Worm (Caenorhabditis elegans) whole organism, L3 larva: ENCODE measurements around the gene tag-329.
A peak's percentile ranks its signal among the peaks of the same experiment; 100 is the strongest.

Experiments used
- R02D3.7 ChIP-seq: fragments of 150-350 bp; optimal IDR thresholded peaks from 2 replicates; lab custom pipeline; 2014; ENCODE audit warnings: missing biosample characterization, missing genetic modification characterization
- ZK546.5 ChIP-seq: sonication (generic microtip); optimal IDR thresholded peaks from 2 replicates; lab custom pipeline; 2017; ENCODE audit warnings: missing biosample characterization, missing genetic modification characterization
- aly-2 ChIP-seq: fragments of 150-350 bp; optimal IDR thresholded peaks from 2 replicates; lab custom pipeline; 2014; ENCODE audit warnings: missing biosample characterization, missing genetic modification characterization
- ama-1 ChIP-seq: fragments of 150-350 bp; optimal IDR thresholded peaks from 2 replicates; lab custom pipeline; 2018
- ceh-16 ChIP-seq: sonication (generic microtip); optimal IDR thresholded peaks from 2 replicates; lab custom pipeline; 2017; ENCODE audit warnings: missing biosample characterization, missing genetic modification characterization
- ceh-28 ChIP-seq: fragments of 150-350 bp; optimal IDR thresholded peaks from 2 replicates; lab custom pipeline; 2014; ENCODE audit warnings: missing biosample characterization, missing genetic modification reagents, missing genetic modification characterization
- ceh-82 ChIP-seq: fragments of 150-350 bp; optimal IDR thresholded peaks from 2 replicates; lab custom pipeline; 2014; ENCODE audit warnings: missing biosample characterization, missing genetic modification characterization
- ceh-9 ChIP-seq: sonication (generic microtip); optimal IDR thresholded peaks from 2 replicates; lab custom pipeline; 2018; ENCODE audit warnings: missing biosample characterization, missing genetic modification characterization
- daf-12 ChIP-seq: fragments of 150-350 bp; optimal IDR thresholded peaks from 2 replicates; lab custom pipeline; 2014; ENCODE audit warnings: missing biosample characterization, missing genetic modification reagents, missing genetic modification characterization
- egl-27 ChIP-seq: sonication (generic microtip); optimal IDR thresholded peaks from 4 replicates; lab custom pipeline; 2017; ENCODE audit warnings: missing biosample characterization, missing genetic modification reagents, missing genetic modification characterization
- egl-5 ChIP-seq: fragments of 150-350 bp; optimal IDR thresholded peaks from 2 replicates; lab custom pipeline; 2017; ENCODE audit warnings: missing biosample characterization, missing genetic modification reagents, missing genetic modification characterization, inconsistent platforms
- elt-1 ChIP-seq: fragments of 150-350 bp; optimal IDR thresholded peaks from 2 replicates; lab custom pipeline; 2014; ENCODE audit warnings: missing biosample characterization, missing genetic modification characterization
- elt-2 ChIP-seq: sonication (generic microtip); optimal IDR thresholded peaks from 2 replicates; lab custom pipeline; 2016; ENCODE audit warnings: missing genetic modification reagents, mild to moderate bottlenecking, missing genetic modification characterization, missing compliant biosample characterization
- elt-3 ChIP-seq, 3 experiments: fragments of 150-350 bp in 1 of 3; sonication (generic microtip) in 2 of 3; optimal IDR thresholded peaks; 2 replicates in 2 of 3; 4 replicates in 1 of 3; lab custom pipeline; 2014 to 2017; ENCODE audit warnings: missing biosample characterization in 3 of 3, missing genetic modification characterization in 3 of 3
- eor-1 ChIP-seq, 2 experiments: fragments of 150-350 bp; optimal IDR thresholded peaks; 2 replicates each; lab custom pipeline; 2014 to 2018; ENCODE audit warnings: missing biosample characterization in 2 of 2, missing genetic modification characterization in 2 of 2
- fkh-10 ChIP-seq: sonication (generic microtip); optimal IDR thresholded peaks from 2 replicates; lab custom pipeline; 2017; ENCODE audit warnings: missing biosample characterization, missing genetic modification reagents, missing genetic modification characterization
- fkh-2 ChIP-seq: fragments of 150-350 bp; optimal IDR thresholded peaks from 2 replicates; lab custom pipeline; 2014; ENCODE audit warnings: missing biosample characterization, missing genetic modification reagents, missing genetic modification characterization
- fos-1 ChIP-seq: fragments of 150-350 bp; optimal IDR thresholded peaks from 2 replicates; lab custom pipeline; 2014; ENCODE audit warnings: missing biosample characterization, missing genetic modification characterization
- hmg-11 ChIP-seq: sonication (generic microtip); optimal IDR thresholded peaks from 2 replicates; lab custom pipeline; 2016; ENCODE audit warnings: missing genetic modification characterization, missing compliant biosample characterization
- jun-1 ChIP-seq: fragments of 150-350 bp; optimal IDR thresholded peaks from 2 replicates; lab custom pipeline; 2014; ENCODE audit warnings: missing biosample characterization, missing genetic modification reagents, missing genetic modification characterization
- lin-15B ChIP-seq: fragments of 150-350 bp; optimal IDR thresholded peaks from 2 replicates; lab custom pipeline; 2014; ENCODE audit warnings: missing biosample characterization, missing genetic modification characterization
- lin-39 ChIP-seq: fragments of 150-350 bp; optimal IDR thresholded peaks from 2 replicates; lab custom pipeline; 2018; ENCODE audit warnings: missing biosample characterization, missing genetic modification reagents, missing genetic modification characterization
- lsy-12 ChIP-seq: sonication (generic microtip); optimal IDR thresholded peaks from 2 replicates; lab custom pipeline; 2016; ENCODE audit warnings: mild to moderate bottlenecking, missing genetic modification characterization, missing compliant biosample characterization
- mdl-1 ChIP-seq: fragments of 150-350 bp; optimal IDR thresholded peaks from 2 replicates; lab custom pipeline; 2014; ENCODE audit warnings: missing biosample characterization, missing genetic modification characterization
- mml-1 ChIP-seq: fragments of 150-350 bp; sonication (generic microtip); optimal IDR thresholded peaks from 3 replicates; lab custom pipeline; 2014; ENCODE audit warnings: missing biosample characterization, missing genetic modification characterization
- nfya-1 ChIP-seq: sonication (generic microtip); optimal IDR thresholded peaks from 2 replicates; lab custom pipeline; 2017; ENCODE audit warnings: missing genetic modification characterization, mild to moderate bottlenecking, missing compliant biosample characterization, antibody characterized with exemption, moderate library complexity; ENCODE audit not compliant: insufficient read depth
- nhr-12 ChIP-seq: fragments of 150-350 bp; optimal IDR thresholded peaks from 2 replicates; lab custom pipeline; 2014; ENCODE audit warnings: missing biosample characterization, missing genetic modification characterization
- nhr-23 ChIP-seq: fragments of 150-350 bp; optimal IDR thresholded peaks from 2 replicates; lab custom pipeline; 2014; ENCODE audit warnings: missing biosample characterization, missing genetic modification reagents, missing genetic modification characterization
- nhr-237 ChIP-seq: fragments of 150-350 bp; optimal IDR thresholded peaks from 2 replicates; lab custom pipeline; 2014; ENCODE audit warnings: missing biosample characterization, missing genetic modification characterization
- nhr-25 ChIP-seq: sonication (generic microtip); optimal IDR thresholded peaks from 2 replicates; lab custom pipeline; 2017; ENCODE audit warnings: missing biosample characterization, missing genetic modification characterization
- nhr-28 ChIP-seq: fragments of 150-350 bp; optimal IDR thresholded peaks from 2 replicates; lab custom pipeline; 2014; ENCODE audit warnings: missing biosample characterization, missing genetic modification characterization
- nhr-43 ChIP-seq: sonication (generic microtip); optimal IDR thresholded peaks from 2 replicates; lab custom pipeline; 2016; ENCODE audit warnings: mild to moderate bottlenecking, missing genetic modification characterization, missing compliant biosample characterization; ENCODE audit not compliant: poor library complexity, severe bottlenecking
- nhr-76 ChIP-seq: fragments of 150-350 bp; sonication (generic microtip); optimal IDR thresholded peaks from 5 replicates; lab custom pipeline; 2014; ENCODE audit warnings: missing biosample characterization, missing genetic modification characterization
- nhr-77 ChIP-seq: fragments of 150-350 bp; optimal IDR thresholded peaks from 2 replicates; lab custom pipeline; 2014; ENCODE audit warnings: missing biosample characterization, missing genetic modification characterization
- pha-4 ChIP-seq: fragments of 150-350 bp; optimal IDR thresholded peaks from 2 replicates; lab custom pipeline; 2014; ENCODE audit warnings: missing biosample characterization, missing genetic modification reagents, missing genetic modification characterization
- pqm-1 ChIP-seq: fragments of 150-350 bp; optimal IDR thresholded peaks from 2 replicates; lab custom pipeline; 2017; ENCODE audit warnings: missing biosample characterization, missing genetic modification characterization, inconsistent platforms
- sea-2 ChIP-seq: fragments of 150-350 bp; sonication (generic microtip); optimal IDR thresholded peaks from 4 replicates; lab custom pipeline; 2014; ENCODE audit warnings: missing biosample characterization, missing genetic modification reagents, missing genetic modification characterization
- skn-1 ChIP-seq: fragments of 150-350 bp; optimal IDR thresholded peaks from 2 replicates; lab custom pipeline; 2014; ENCODE audit warnings: missing biosample characterization, missing genetic modification characterization
- snpc-4 ChIP-seq: fragments of 150-350 bp; optimal IDR thresholded peaks from 2 replicates; lab custom pipeline; 2014; ENCODE audit warnings: missing biosample characterization, missing genetic modification characterization
- tbx-2 ChIP-seq: sonication (generic microtip); optimal IDR thresholded peaks from 2 replicates; lab custom pipeline; 2016; ENCODE audit warnings: mild to moderate bottlenecking, missing genetic modification characterization, missing compliant biosample characterization
- unc-39 ChIP-seq: sonication (generic microtip); optimal IDR thresholded peaks from 4 replicates; lab custom pipeline; 2017; ENCODE audit warnings: missing biosample characterization, missing genetic modification characterization
- zag-1 ChIP-seq: fragments of 150-350 bp; optimal IDR thresholded peaks from 2 replicates; lab custom pipeline; 2014; ENCODE audit warnings: missing biosample characterization, missing genetic modification characterization
- ztf-11 ChIP-seq: fragments of 150-350 bp; optimal IDR thresholded peaks from 2 replicates; lab custom pipeline; 2014; ENCODE audit warnings: missing biosample characterization, missing genetic modification characterization
- ztf-4 ChIP-seq: fragments of 150-350 bp; optimal IDR thresholded peaks from 2 replicates; lab custom pipeline; 2014; ENCODE audit warnings: missing biosample characterization, missing genetic modification characterization

tag-329 gene

DNA sequence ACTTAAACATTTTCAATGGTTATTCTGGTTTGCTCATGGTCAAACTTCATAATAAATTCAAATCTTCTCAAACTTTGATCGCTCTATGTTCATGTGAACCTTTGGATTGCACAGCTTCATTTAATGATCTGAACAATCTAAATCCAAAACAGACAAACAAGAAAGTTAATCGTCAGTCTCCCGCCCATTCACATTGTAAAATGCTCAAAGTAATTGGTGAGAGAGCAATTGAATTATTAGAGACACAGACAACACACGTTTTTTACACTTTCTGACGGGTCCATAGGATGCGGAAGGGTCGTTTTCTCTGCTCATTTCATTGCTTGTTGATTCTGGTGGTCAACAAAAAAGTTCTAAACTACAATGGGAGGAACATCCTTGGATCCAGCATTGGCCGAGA, 38.0 kb upstream of the tag-329 start, which contains the start of gene gsnl-1:
gsnl-1 (plus strand) TSS at position 301 of the 400 bp plus-strand sequence.
- TF ChIP-seq nhr-25: no peak
- TF ChIP-seq unc-39 (tag; lab: Kevin White, UChicago): no peak
- no peak for TF ChIP-seq elt-3 (tag; optimal IDR thresholded peaks at IDR 0.05; lab: Kevin White, UChicago)
- TF ChIP-seq ama-1 (lab: Kevin White, UChicago): no peak
- no peak for TF ChIP-seq egl-27 (tag; lab: Kevin White, UChicago)
- TF ChIP-seq aly-2 (tag; lab: Kevin White, UChicago): no peak
- peak; percentile 13 for TF ChIP-seq egl-5 (tag; lab: Kevin White, UChicago)

DNA sequence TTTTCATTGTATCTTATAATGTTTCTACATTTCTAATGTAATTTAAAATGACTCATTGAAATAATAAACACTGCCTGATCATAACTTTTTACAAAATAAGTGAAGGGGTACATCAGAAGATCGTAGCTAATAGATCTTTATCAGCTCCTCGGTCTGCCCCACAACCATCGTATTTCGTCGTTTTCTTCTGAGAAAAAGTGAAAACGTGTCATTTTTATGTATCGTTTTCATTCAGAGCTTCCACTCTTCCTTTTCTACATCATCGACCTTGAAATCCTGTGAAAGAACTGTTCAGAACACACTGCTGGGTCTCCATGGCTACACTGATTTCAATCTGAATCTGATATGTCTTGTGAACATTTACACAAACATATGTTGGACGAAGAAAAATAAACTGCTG, 35.4 kb upstream of the tag-329 start:
- TF ChIP-seq fkh-2 (tag; lab: Kevin White, UChicago): no peak
- peak; percentile 62 for TF ChIP-seq elt-1 (tag; lab: Kevin White, UChicago)
- TF ChIP-seq egl-27 (tag; lab: Kevin White, UChicago): no peak
- no peak for TF ChIP-seq ama-1 (lab: Kevin White, UChicago)
- no peak for TF ChIP-seq unc-39 (tag; lab: Kevin White, UChicago)
- TF ChIP-seq nhr-25: peak; percentile 59
- no peak for TF ChIP-seq egl-5 (tag; lab: Kevin White, UChicago)

DNA sequence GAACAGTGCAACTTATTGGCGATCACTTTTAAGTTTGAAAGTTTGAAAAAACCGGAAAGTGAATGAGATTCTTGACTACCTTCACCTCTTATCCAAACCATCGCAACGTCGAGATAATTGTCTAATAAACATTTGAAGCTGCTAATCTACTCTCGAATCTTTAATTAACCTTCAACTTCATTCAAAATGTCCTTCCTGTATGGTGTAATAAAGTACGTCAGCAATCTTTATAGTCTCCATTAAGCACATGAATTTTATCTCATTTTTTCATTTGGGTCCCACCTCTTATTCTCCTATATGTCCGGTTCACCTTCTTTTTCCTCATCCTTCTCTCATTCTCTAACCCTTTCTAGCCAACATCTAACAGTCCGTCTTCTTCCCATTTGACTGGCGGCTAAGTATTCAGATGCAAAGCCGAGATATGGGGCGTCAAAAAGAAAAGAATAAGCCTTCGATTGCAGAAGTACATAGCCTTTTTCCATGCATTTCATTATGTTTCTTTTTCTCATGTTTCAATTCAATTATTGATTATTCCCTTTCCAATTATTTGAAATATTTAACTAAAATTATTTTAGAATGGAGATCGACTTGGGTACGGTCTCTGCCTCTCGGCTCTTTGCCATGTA, 33.8 kb upstream of the tag-329 start, which contains the start of gene swt-5:
swt-5 (plus strand) TSS at position 576 of the 626 bp plus-strand sequence.
- TF ChIP-seq nhr-25: peak; percentile 65
- TF ChIP-seq elt-1 (tag; lab: Kevin White, UChicago): peak; percentile 91
- TF ChIP-seq fos-1 (tag; lab: Kevin White, UChicago): no peak

DNA sequence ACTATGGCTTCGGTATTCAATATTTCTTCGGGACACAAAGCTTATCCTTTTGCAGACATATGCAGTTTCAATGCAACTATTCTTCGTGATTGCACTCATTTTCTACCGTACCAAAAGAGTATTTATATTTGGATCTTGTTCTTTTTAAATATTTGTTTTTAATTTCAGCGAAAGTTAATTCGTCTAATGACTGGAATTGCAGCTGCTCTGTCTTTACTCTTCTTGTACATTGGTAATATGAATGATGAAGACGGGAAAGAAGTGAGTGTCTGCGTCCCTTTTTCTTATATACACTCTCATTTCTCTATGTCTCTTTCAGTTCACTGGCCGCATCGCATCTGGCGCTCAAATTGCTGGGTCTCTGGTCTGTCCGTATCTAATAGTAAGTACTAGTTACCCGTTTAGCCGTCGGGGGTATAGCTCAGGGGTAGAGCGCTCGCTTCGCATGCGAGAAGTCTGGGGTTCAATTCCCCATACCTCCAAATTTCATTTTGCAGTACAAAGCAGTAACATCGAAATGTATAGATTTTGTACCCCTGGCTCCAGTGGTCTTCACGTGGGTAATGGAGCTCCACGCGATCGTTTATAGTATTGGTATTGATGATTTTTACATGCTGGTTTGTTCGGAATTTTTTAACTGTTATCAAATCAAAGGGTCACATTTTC, 31.4 kb upstream of the tag-329 start:
- no peak for TF ChIP-seq nhr-76 (tag; lab: Kevin White, UChicago)
- TF ChIP-seq nhr-237: no peak
- peak; percentile 40 for TF ChIP-seq nfya-1 (tag; lab: Kevin White, UChicago)
- TF ChIP-seq mml-1 (tag; lab: Kevin White, UChicago): no peak
- no peak for TF ChIP-seq ceh-16 (tag; lab: Kevin White, UChicago)
- peak; percentile 95 for TF ChIP-seq snpc-4 (tag; lab: Kevin White, UChicago)
- peak; percentile 33 for TF ChIP-seq elt-1 (tag; lab: Kevin White, UChicago)
- no peak for TF ChIP-seq ztf-11
- TF ChIP-seq zag-1 (tag; lab: Kevin White, UChicago): no peak
- peak; percentile 77 for TF ChIP-seq nhr-43 (tag; lab: Kevin White, UChicago)
- no peak for TF ChIP-seq sea-2 (GFP tag; lab: Kevin White, UChicago)
- TF ChIP-seq ceh-82 (tag; lab: Kevin White, UChicago): peak; percentile 8
- TF ChIP-seq lin-39 (tag; lab: Kevin White, UChicago): peak; percentile 82
- TF ChIP-seq nhr-12 (tag; lab: Kevin White, UChicago): no peak
- no peak for TF ChIP-seq ceh-28 (tag; lab: Kevin White, UChicago)
- no peak for TF ChIP-seq eor-1 (tag; optimal IDR thresholded peaks at IDR 0.05; lab: Kevin White, UChicago)
- TF ChIP-seq pha-4 (tag; lab: Kevin White, UChicago): no peak
- TF ChIP-seq skn-1 (tag; lab: Kevin White, UChicago): no peak
- TF ChIP-seq lsy-12 (tag; lab: Kevin White, UChicago): peak; percentile 42
- TF ChIP-seq fkh-10: no peak
- TF ChIP-seq nhr-77: no peak
- TF ChIP-seq ceh-9 (tag; lab: Kevin White, UChicago): no peak
- TF ChIP-seq mdl-1 (tag; lab: Kevin White, UChicago): no peak
- TF ChIP-seq jun-1: peak; percentile 17
- no peak for TF ChIP-seq fkh-2 (tag; lab: Kevin White, UChicago)
- no peak for TF ChIP-seq unc-39 (tag; lab: Kevin White, UChicago)
- peak; percentile 48 for TF ChIP-seq tbx-2 (tag; lab: Kevin White, UChicago)
- no peak for TF ChIP-seq fos-1 (tag; lab: Kevin White, UChicago)
- TF ChIP-seq aly-2 (tag; lab: Kevin White, UChicago): no peak
- no peak for TF ChIP-seq R02D3.7
- peak; percentile 50 for TF ChIP-seq nhr-25
- TF ChIP-seq ztf-4 (tag; lab: Kevin White, UChicago): no peak
- TF ChIP-seq elt-2: peak; percentile 52
- TF ChIP-seq hmg-11 (tag; lab: Kevin White, UChicago): peak; percentile 90
- TF ChIP-seq nhr-23 (tag; lab: Kevin White, UChicago): peak; percentile 22
- no peak for TF ChIP-seq nhr-28 (tag; lab: Kevin White, UChicago)
- TF ChIP-seq lin-15B (tag; lab: Kevin White, UChicago): peak; percentile 38
- TF ChIP-seq ZK546.5: no peak
- no peak for TF ChIP-seq daf-12 (tag; lab: Kevin White, UChicago)
- TF ChIP-seq elt-3 (tag; optimal IDR thresholded peaks at IDR 0.05; lab: Kevin White, UChicago): no peak
- peak; percentile 51 for TF ChIP-seq ama-1 (lab: Kevin White, UChicago)
- peak; percentile 17 for TF ChIP-seq pqm-1 (tag; lab: Kevin White, UChicago)
